Worm (Caenorhabditis elegans) whole organism, young adult: ENCODE results near the gene npr-18.
"Not testable (repeated sequence)": the region's sequence is repeated elsewhere in the genome, so short reads cannot be mapped to it uniquely, and the experiment has no call there.

ENCODE experiments used
- B0035.1 ChIP-seq: sonication (generic microtip); optimal IDR thresholded peaks from 2 replicates; lab custom pipeline; 2016; ENCODE audit warnings: missing genetic modification characterization, mild to moderate bottlenecking, missing compliant biosample characterization, missing genotype, missing genetic modification reagents
- F33H1.4 ChIP-seq: fragments of 200-800 bp; sonication (Bioruptor generic); IDR thresholded peaks from 2 replicates; pipeline ENCODE4 v1.3.6; 2022; ENCODE audit warnings: missing genetic modification reagents, missing genetic modification characterization, missing compliant biosample characterization
- F39B2.1 ChIP-seq: fragments of 200-800 bp; sonication (Bioruptor generic); IDR thresholded peaks from 2 replicates; pipeline ENCODE4 v1.3.6; 2022; ENCODE audit warnings: missing genetic modification reagents, missing genetic modification characterization, missing compliant biosample characterization
- F49E8.2 ChIP-seq: sonication (generic microtip); optimal IDR thresholded peaks from 3 replicates; lab custom pipeline; 2017; ENCODE audit warnings: missing genetic modification characterization, mild to moderate bottlenecking, missing compliant biosample characterization, antibody characterized with exemption, moderate library complexity; ENCODE audit not compliant: insufficient read depth
- F52B5.7 ChIP-seq: sonication (generic microtip); optimal IDR thresholded peaks from 2 replicates; lab custom pipeline; 2016; ENCODE audit warnings: mild to moderate bottlenecking, missing genetic modification characterization, missing compliant biosample characterization
- F55B11.4 ChIP-seq: sonication (generic microtip); optimal IDR thresholded peaks from 2 replicates; lab custom pipeline; 2016; ENCODE audit warnings: missing compliant biosample characterization, missing genetic modification characterization, borderline replicate concordance; ENCODE audit not compliant: insufficient read depth
- F57A8.1 ChIP-seq: fragments of 200-800 bp; sonication (Bioruptor generic); optimal IDR thresholded peaks from 2 replicates; lab custom pipeline; 2018; ENCODE audit warnings: mild to moderate bottlenecking, missing genetic modification characterization, moderate library complexity, missing compliant biosample characterization
- K11D2.4 ChIP-seq: fragments of 200-800 bp; sonication (Bioruptor generic); IDR thresholded peaks from 2 replicates; pipeline ENCODE4 v1.3.6; 2022; ENCODE audit warnings: missing genetic modification reagents, missing genetic modification characterization, missing compliant biosample characterization
- T07F8.4 ChIP-seq: sonication (generic microtip); optimal IDR thresholded peaks from 2 replicates; lab custom pipeline; 2016; ENCODE audit warnings: mild to moderate bottlenecking, missing genetic modification characterization, moderate library complexity, missing compliant biosample characterization
- Y53F4B.3 ChIP-seq: fragments of 200-800 bp; sonication (Bioruptor generic); IDR thresholded peaks from 2 replicates; pipeline ENCODE4 v1.3.6; 2022; ENCODE audit warnings: missing genetic modification reagents, missing genetic modification characterization, missing compliant biosample characterization
- Y95B8A.8 ChIP-seq: fragments of 200-800 bp; sonication (Bioruptor generic); IDR thresholded peaks from 2 replicates; pipeline ENCODE4 v1.3.6; 2022; ENCODE audit warnings: missing genetic modification reagents, missing genetic modification characterization, missing compliant biosample characterization
- ZK185.1 ChIP-seq: sonication (generic microtip); optimal IDR thresholded peaks from 2 replicates; lab custom pipeline; 2016; ENCODE audit warnings: mild to moderate bottlenecking, missing genetic modification characterization, missing compliant biosample characterization; ENCODE audit not compliant: poor library complexity, severe bottlenecking
- akir-1 ChIP-seq: fragments of 200-800 bp; sonication (Bioruptor generic); optimal IDR thresholded peaks from 2 replicates; lab custom pipeline; 2018; ENCODE audit warnings: mild to moderate bottlenecking, missing genetic modification characterization, moderate library complexity, missing compliant biosample characterization
- ama-1 ChIP-seq, 3 experiments: fragments of 150-350 bp in 1 of 3; sonication (generic microtip) in 2 of 3; optimal IDR thresholded peaks; 2 replicates each; lab custom pipeline; 2014 to 2018; ENCODE audit warnings: missing biosample characterization in 2 of 3, missing genetic modification characterization in 2 of 3, missing genetic modification reagents in 2 of 3
- athp-1 ChIP-seq: sonication (generic microtip); optimal IDR thresholded peaks from 2 replicates; lab custom pipeline; 2017; ENCODE audit warnings: mild to moderate bottlenecking, missing genetic modification characterization, missing compliant biosample characterization
- attf-6 ChIP-seq: fragments of 200-800 bp; sonication (Bioruptor generic); IDR thresholded peaks from 2 replicates; pipeline ENCODE4 v1.3.6; 2022; ENCODE audit warnings: missing genetic modification reagents, missing genetic modification characterization, missing compliant biosample characterization
- bed-2 ChIP-seq: fragments of 200-800 bp; sonication (Bioruptor generic); IDR thresholded peaks from 2 replicates; pipeline ENCODE4 v1.3.6; 2022; ENCODE audit warnings: missing genetic modification reagents, missing genetic modification characterization, missing compliant biosample characterization
- ccch-3 ChIP-seq: fragments of 200-800 bp; sonication (Bioruptor generic); optimal IDR thresholded peaks from 2 replicates; lab custom pipeline; 2018; ENCODE audit warnings: mild to moderate bottlenecking, missing genetic modification characterization, missing compliant biosample characterization
- cebp-2 ChIP-seq: fragments of 200-800 bp; sonication (Bioruptor generic); IDR thresholded peaks from 2 replicates; pipeline ENCODE4 v1.3.6; 2022; ENCODE audit warnings: missing genetic modification characterization, missing compliant biosample characterization
- ceh-27 ChIP-seq: fragments of 200-800 bp; sonication (Bioruptor generic); optimal IDR thresholded peaks from 2 replicates; lab custom pipeline; 2018; ENCODE audit warnings: mild to moderate bottlenecking, missing genetic modification characterization, moderate library complexity, missing compliant biosample characterization
- ceh-58 ChIP-seq: fragments of 200-800 bp; sonication (Bioruptor generic); IDR thresholded peaks from 2 replicates; pipeline ENCODE4 v1.3.6; 2022; ENCODE audit warnings: missing genetic modification characterization, missing compliant biosample characterization
- dpff-1 ChIP-seq: sonication (generic microtip); optimal IDR thresholded peaks from 2 replicates; lab custom pipeline; 2017; ENCODE audit warnings: mild to moderate bottlenecking, missing genetic modification characterization, missing compliant biosample characterization
- efl-1 ChIP-seq: fragments of 150-350 bp; optimal IDR thresholded peaks from 2 replicates; lab custom pipeline; 2014; ENCODE audit warnings: missing biosample characterization, missing genetic modification reagents, missing genetic modification characterization
- egl-18 ChIP-seq: fragments of 200-800 bp; sonication (Bioruptor generic); IDR thresholded peaks from 2 replicates; pipeline ENCODE4 v1.3.6; 2022; ENCODE audit warnings: missing genetic modification reagents, missing genetic modification characterization, missing compliant biosample characterization
- egrh-3 ChIP-seq: fragments of 200-800 bp; sonication (Bioruptor generic); IDR thresholded peaks from 2 replicates; pipeline ENCODE4 v1.3.6; 2022; ENCODE audit warnings: missing genetic modification reagents, missing genetic modification characterization, missing compliant biosample characterization
- ekl-4 ChIP-seq: fragments of 200-800 bp; sonication (Bioruptor generic); IDR thresholded peaks from 2 replicates; pipeline ENCODE4 v1.3.6; 2022; ENCODE audit warnings: missing genetic modification reagents, missing genetic modification characterization, missing compliant biosample characterization
- ets-4 ChIP-seq: fragments of 200-800 bp; sonication (Bioruptor generic); optimal IDR thresholded peaks from 2 replicates; lab custom pipeline; 2018; ENCODE audit warnings: mild to moderate bottlenecking, missing genetic modification characterization, missing compliant biosample characterization
- hlh-12 ChIP-seq: sonication (generic microtip); optimal IDR thresholded peaks from 2 replicates; lab custom pipeline; 2016; ENCODE audit warnings: missing genetic modification characterization, missing compliant biosample characterization
- hlh-26 ChIP-seq: fragments of 200-800 bp; sonication (Bioruptor generic); conservative IDR thresholded peaks from 2 replicates; pipeline ENCODE4 v1.3.6; 2022; ENCODE audit warnings: missing genetic modification reagents, missing genetic modification characterization, missing compliant biosample characterization
- hmg-1.2 ChIP-seq: fragments of 200-800 bp; sonication (Bioruptor generic); IDR thresholded peaks from 2 replicates; pipeline ENCODE4 v1.3.6; 2022; ENCODE audit warnings: missing genetic modification reagents, missing genetic modification characterization, missing compliant biosample characterization
- hmg-20 ChIP-seq: fragments of 200-800 bp; sonication (Bioruptor generic); IDR thresholded peaks from 2 replicates; pipeline ENCODE4 v1.3.6; 2022; ENCODE audit warnings: missing genetic modification reagents, missing genetic modification characterization, missing compliant biosample characterization
- hrde-1 ChIP-seq: sonication (generic microtip); optimal IDR thresholded peaks from 2 replicates; lab custom pipeline; 2016; ENCODE audit warnings: missing genetic modification characterization, mild to moderate bottlenecking, missing compliant biosample characterization, moderate library complexity, missing genotype, missing genetic modification reagents, borderline replicate concordance
- lir-1 ChIP-seq: fragments of 200-800 bp; sonication (Bioruptor generic); conservative IDR thresholded peaks from 2 replicates; pipeline ENCODE4 v1.3.6; 2022; ENCODE audit warnings: missing genetic modification reagents, missing genetic modification characterization, missing compliant biosample characterization
- lsl-1 ChIP-seq: fragments of 200-800 bp; sonication (Bioruptor generic); optimal IDR thresholded peaks from 2 replicates; lab custom pipeline; 2018; ENCODE audit warnings: mild to moderate bottlenecking, missing genetic modification characterization, moderate library complexity, missing compliant biosample characterization
- lsy-27 ChIP-seq: sonication (generic microtip); optimal IDR thresholded peaks from 2 replicates; lab custom pipeline; 2017; ENCODE audit warnings: missing genetic modification characterization, mild to moderate bottlenecking, missing compliant biosample characterization, antibody characterized with exemption, missing genotype, borderline replicate concordance; ENCODE audit not compliant: insufficient read depth
- madf-3 ChIP-seq: fragments of 200-800 bp; sonication (Bioruptor generic); IDR thresholded peaks from 2 replicates; pipeline ENCODE4 v1.3.6; 2022; ENCODE audit warnings: missing genetic modification reagents, missing genetic modification characterization, missing compliant biosample characterization
- mes-4 ChIP-seq: sonication (generic microtip); optimal IDR thresholded peaks from 2 replicates; lab custom pipeline; 2016; ENCODE audit warnings: missing genotype, missing genetic modification characterization, missing compliant biosample characterization
- nfya-2 ChIP-seq: fragments of 200-800 bp; sonication (Bioruptor generic); IDR thresholded peaks from 2 replicates; pipeline ENCODE4 v1.3.6; 2022; ENCODE audit warnings: missing genetic modification reagents, missing genetic modification characterization, missing compliant biosample characterization
- nhr-120 ChIP-seq: fragments of 200-800 bp; sonication (Bioruptor generic); IDR thresholded peaks from 2 replicates; pipeline ENCODE4 v1.3.6; 2022; ENCODE audit warnings: missing genetic modification characterization, missing compliant biosample characterization
- nhr-179 ChIP-seq: sonication (generic microtip); optimal IDR thresholded peaks from 2 replicates; lab custom pipeline; 2016; ENCODE audit warnings: mild to moderate bottlenecking, missing genetic modification characterization, missing compliant biosample characterization
- nhr-27 ChIP-seq: fragments of 200-800 bp; sonication (Bioruptor generic); optimal IDR thresholded peaks from 2 replicates; lab custom pipeline; 2018; ENCODE audit warnings: mild to moderate bottlenecking, missing genetic modification characterization, moderate library complexity, missing compliant biosample characterization
- nhr-80 ChIP-seq: sonication (generic microtip); optimal IDR thresholded peaks from 2 replicates; lab custom pipeline; 2016; ENCODE audit warnings: missing genetic modification characterization, missing compliant biosample characterization
- nhr-90 ChIP-seq: sonication (generic microtip); optimal IDR thresholded peaks from 2 replicates; lab custom pipeline; 2016; ENCODE audit warnings: missing genotype, mild to moderate bottlenecking, missing genetic modification characterization, missing compliant biosample characterization
- tbp1 ChIP-seq: fragments of 200-800 bp; sonication (Bioruptor generic); optimal IDR thresholded peaks from 2 replicates; lab custom pipeline; 2018; ENCODE audit warnings: mild to moderate bottlenecking, missing genetic modification characterization, missing compliant biosample characterization
- tbx-9 ChIP-seq: sonication (generic microtip); optimal IDR thresholded peaks from 2 replicates; lab custom pipeline; 2016; ENCODE audit warnings: borderline replicate concordance, missing genetic modification characterization, inconsistent platforms, missing compliant biosample characterization
- zfh-2 ChIP-seq: fragments of 200-800 bp; sonication (Bioruptor generic); conservative IDR thresholded peaks from 2 replicates; pipeline ENCODE4 v1.3.6; 2022; ENCODE audit warnings: missing genetic modification reagents, missing genetic modification characterization, missing compliant biosample characterization
- ztf-18 ChIP-seq: sonication (generic microtip); optimal IDR thresholded peaks from 2 replicates; lab custom pipeline; 2016; ENCODE audit warnings: missing genotype, mild to moderate bottlenecking, missing genetic modification characterization, missing compliant biosample characterization

Gene npr-18

DNA sequence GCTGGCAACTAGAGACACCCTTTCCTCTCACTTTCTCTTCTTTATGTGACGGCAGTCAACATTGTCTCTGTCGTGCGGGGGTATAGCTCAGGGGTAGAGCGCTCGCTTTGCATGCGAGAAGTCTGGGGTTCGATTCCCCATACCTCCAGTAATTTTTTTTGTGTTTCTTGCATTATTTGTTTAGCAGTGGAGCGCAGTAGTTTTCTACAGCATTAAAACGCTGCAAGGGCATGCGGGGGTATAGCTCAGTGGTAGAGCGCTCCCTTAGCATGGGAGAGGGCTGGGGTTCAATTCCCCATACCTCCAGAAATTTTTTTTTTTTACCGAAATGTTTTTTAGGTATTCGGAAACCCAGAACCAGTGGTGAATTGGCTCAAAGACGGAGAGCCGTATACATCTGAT lies 53.0 kb downstream of the npr-18 start (continued):
- TF ChIP-seq ztf-18 (tag; lab: Kevin White, UChicago) (peak; percentile 83), B0035.1 (tag; lab: Kevin White, UChicago) (peak; percentile 85), attf-6 (GFP tag; lab: Robert Waterston, UW) (peak; percentile 86), ceh-27 (GFP tag; lab: Kevin White, UChicago) (peak; percentile 90), T07F8.4 (tag; lab: Kevin White, UChicago) (peak; percentile 94), ets-4 (GFP tag; lab: Kevin White, UChicago) (peak; percentile 91), lsl-1 (GFP tag; lab: Kevin White, UChicago) (peak; percentile 52), F57A8.1 (GFP tag; lab: Kevin White, UChicago) (peak; percentile 97), athp-1 (tag; lab: Kevin White, UChicago) (peak; percentile 93), cebp-2 (GFP tag; lab: Robert Waterston, UW) (peak; percentile 98), zfh-2 (GFP tag; lab: Robert Waterston, UW) (peak; percentile 86), hmg-1.2 (GFP tag; lab: Robert Waterston, UW) (peak; percentile 94), egl-18 (GFP tag; lab: Robert Waterston, UW) (peak; percentile 89), egrh-3 (GFP tag; lab: Robert Waterston, UW) (peak; percentile 77), lsy-27 (tag; lab: Kevin White, UChicago) (peak; percentile 81), ama-1 (GFP tag; optimal IDR thresholded peaks at IDR 0.05; lab: Kevin White, UChicago) (peak in 1 of 2 experiments; percentile 83), mes-4 (peak; percentile 94), bed-2 (GFP tag; lab: Robert Waterston, UW) (peak; percentile 78), lir-1 (peak; percentile 80), nhr-80 (tag; lab: Kevin White, UChicago) (peak; percentile 71), nhr-90 (tag; lab: Kevin White, UChicago) (peak; percentile 97), hlh-26 (peak; percentile 52; the same call in 1 of the 2 replicates), F39B2.1 (GFP tag; lab: Robert Waterston, UW) (peak; percentile 89), dpff-1 (tag; lab: Kevin White, UChicago) (peak; percentile 67), hmg-20 (GFP tag; lab: Robert Waterston, UW) (peak; percentile 93), Y53F4B.3 (GFP tag; lab: Robert Waterston, UW) (peak; percentile 90), nfya-2 (GFP tag; lab: Robert Waterston, UW) (0 out of 2 replicates have a peak, but pooled peaks have one; percentile 76), madf-3 (GFP tag; lab: Robert Waterston, UW) (peak; percentile 80), ZK185.1 (tag; lab: Kevin White, UChicago) (peak; percentile 97), K11D2.4 (GFP tag; lab: Robert Waterston, UW) (peak; percentile 94), ceh-58 (GFP tag; lab: Robert Waterston, UW) (peak; percentile 96; the same call in 1 of the 2 replicates), Y95B8A.8 (GFP tag; lab: Robert Waterston, UW) (peak; percentile 92), ekl-4 (GFP tag; lab: Robert Waterston, UW) (peak; percentile 94), tbx-9 (peak; percentile 77), nhr-179 (peak; percentile 89), akir-1 (peak; percentile 84), hlh-12 (tag; lab: Kevin White, UChicago) (peak; percentile 91), F33H1.4 (peak; percentile 37; the same call in 1 of the 2 replicates), tbp1 (GFP tag; lab: Kevin White, UChicago) (peak; percentile 98), F52B5.7 (peak; percentile 98), F49E8.2 (peak; percentile 49), F55B11.4 (peak; percentile 45), hrde-1 (tag; lab: Kevin White, UChicago) (peak; percentile 95), ccch-3 (GFP tag; lab: Kevin White, UChicago) (peak; percentile 39), nhr-120 (GFP tag; lab: Robert Waterston, UW) (peak; percentile 98), efl-1 (GFP tag; lab: Kevin White, UChicago) (peak; percentile 15), nhr-27 (peak; percentile 84)
- TF ChIP-seq ama-1 (optimal IDR thresholded peaks at IDR 0.05; lab: Kevin White, UChicago): not testable (repeated sequence)
